Worm (Caenorhabditis elegans): ENCODE data around the gene srm-5.

Gene srm-5

ce11 chrV:14355738-14356368 is 20.9 kb downstream of the srm-5 start, which contains the start of gene cyn-1 (continued):
- peak; percentile 58; the same call in 1 of the 2 replicates for TF ChIP-seq attf-3 (GFP tag; conservative IDR thresholded peaks at IDR 0.05)
- TF ChIP-seq rec-8 (tag; optimal IDR thresholded peaks at IDR 0.05) = no peak
- no peak for TF ChIP-seq akir-1 (GFP tag; optimal IDR thresholded peaks at IDR 0.05)
- TF ChIP-seq aptf-2 (GFP tag; conservative IDR thresholded peaks at IDR 0.05) = no peak
- no peak for TF ChIP-seq F52B5.7 (tag; optimal IDR thresholded peaks at IDR 0.05)
- no peak for TF ChIP-seq let-526 (GFP tag; IDR thresholded peaks at IDR 0.05)
- no peak for TF ChIP-seq ztf-25 (GFP tag; IDR thresholded peaks at IDR 0.05)
- TF ChIP-seq dpff-1 (tag; optimal IDR thresholded peaks at IDR 0.05) = no peak
- no peak for TF ChIP-seq F10E7.11 (tag; optimal IDR thresholded peaks at IDR 0.05)
- TF ChIP-seq F39B2.1 (GFP tag; IDR thresholded peaks at IDR 0.05) = no peak
- peak; percentile 79 for TF ChIP-seq snpc-1.3 (tag; optimal IDR thresholded peaks at IDR 0.05; ENCODE audit: insufficient read depth)
- no peak for TF ChIP-seq ets-4 (GFP tag; optimal IDR thresholded peaks at IDR 0.05)
- TF ChIP-seq lin-26 (GFP tag; IDR thresholded peaks at IDR 0.05) = no peak; the same call in 1 of the 2 replicates
- TF ChIP-seq ceh-79 (tag; optimal IDR thresholded peaks at IDR 0.05) = no peak
- no peak for TF ChIP-seq fkh-3 (tag; optimal IDR thresholded peaks at IDR 0.05)
- no peak for TF ChIP-seq ceh-27 (GFP tag; optimal IDR thresholded peaks at IDR 0.05)
- no peak for TF ChIP-seq mes-4 (tag; optimal IDR thresholded peaks at IDR 0.05)
- TF ChIP-seq hlh-12 (tag; optimal IDR thresholded peaks at IDR 0.05) = no peak
- 0 out of 2 replicates have a peak, but pooled peaks have one; percentile 52 for TF ChIP-seq F33H1.4 (GFP tag; IDR thresholded peaks at IDR 0.05)
- TF ChIP-seq nhr-179 (tag; optimal IDR thresholded peaks at IDR 0.05) = no peak
- peak; percentile 66 for TF ChIP-seq tbp1 (GFP tag; optimal IDR thresholded peaks at IDR 0.05)
- peak; percentile 34; the same call in 1 of the 2 replicates for TF ChIP-seq madf-8 (GFP tag; conservative IDR thresholded peaks at IDR 0.05)
- TF ChIP-seq rcor-1 (GFP tag; IDR thresholded peaks at IDR 0.05) = peak; percentile 53
- TF ChIP-seq nhr-27 (tag; optimal IDR thresholded peaks at IDR 0.05) = no peak
- TF ChIP-seq ztf-18 (tag; optimal IDR thresholded peaks at IDR 0.05) = peak; percentile 96
- peak; percentile 54; the same call in 1 of the 2 replicates for TF ChIP-seq D2030.7 (GFP tag; IDR thresholded peaks at IDR 0.05)
- TF ChIP-seq ztf-28 (GFP tag; IDR thresholded peaks at IDR 0.05) = no peak
- no peak for TF ChIP-seq F49E8.2 (tag; optimal IDR thresholded peaks at IDR 0.05; ENCODE audit: insufficient read depth)
- TF ChIP-seq die-1 (tag; optimal IDR thresholded peaks at IDR 0.05) = no peak
- TF ChIP-seq ztf-6 (GFP tag; IDR thresholded peaks at IDR 0.05) = no peak
- TF ChIP-seq mel-28 (tag; optimal IDR thresholded peaks at IDR 0.05; ENCODE audit: borderline replicate concordance) = no peak
- peak; percentile 43 for TF ChIP-seq snpc-1.1 (tag; optimal IDR thresholded peaks at IDR 0.05; ENCODE audit: insufficient read depth)
- TF ChIP-seq nhr-80 (tag; optimal IDR thresholded peaks at IDR 0.05) = no peak
- TF ChIP-seq Y56A3A.18 (GFP tag; IDR thresholded peaks at IDR 0.05) = peak; percentile 69; the same call in 1 of the 2 replicates
- TF ChIP-seq let-607 (tag; optimal IDR thresholded peaks at IDR 0.05) = peak in 1 of 2 experiments; percentile 44
- no peak for TF ChIP-seq T26A5.8 (tag; optimal IDR thresholded peaks at IDR 0.05)
- no peak for TF ChIP-seq zim-3 (tag; optimal IDR thresholded peaks at IDR 0.05)
- TF ChIP-seq ceh-100 (GFP tag; IDR thresholded peaks at IDR 0.05) = peak; percentile 75
- no peak for TF ChIP-seq sptf-2 (GFP tag; optimal IDR thresholded peaks at IDR 0.05)
- no peak for TF ChIP-seq Y53F4B.3 (GFP tag; IDR thresholded peaks at IDR 0.05)
- TF ChIP-seq snpc-3.4 (tag; optimal IDR thresholded peaks at IDR 0.05) = peak; percentile 71
- no peak for TF ChIP-seq aptf-3 (GFP tag; IDR thresholded peaks at IDR 0.05)
- peak; percentile 32 for TF ChIP-seq attf-5 (GFP tag; optimal IDR thresholded peaks at IDR 0.05)
- no peak for TF ChIP-seq chd-7 (tag; optimal IDR thresholded peaks at IDR 0.05)
- TF ChIP-seq zfh-2 (GFP tag; conservative IDR thresholded peaks at IDR 0.05) = no peak
- TF ChIP-seq ztf-26 (tag; optimal IDR thresholded peaks at IDR 0.05) = peak; percentile 42
- TF ChIP-seq egrh-3 (GFP tag; IDR thresholded peaks at IDR 0.05) = no peak
